Worm (Caenorhabditis elegans): ENCODE measurements around the gene nkat-1.

ce11 chrX:14134244-14134643, 5.7 kb downstream of the nkat-1 start, which contains the start of gene F28H6.8:
- TF ChIP-seq fkh-10 (GFP tag; optimal IDR thresholded peaks at IDR 0.05): no peak
- TF ChIP-seq tbx-2 (tag; optimal IDR thresholded peaks at IDR 0.05): no peak
- no peak for TF ChIP-seq ceh-30 (tag; optimal IDR thresholded peaks at IDR 0.05)
- no peak for TF ChIP-seq Y22D7AL.16 (tag; optimal IDR thresholded peaks at IDR 0.05)
- TF ChIP-seq ceh-19 (GFP tag; optimal IDR thresholded peaks at IDR 0.05): no peak
- no peak for TF ChIP-seq ttx-3 (tag; optimal IDR thresholded peaks at IDR 0.05)
- TF ChIP-seq elt-2 (tag; optimal IDR thresholded peaks at IDR 0.05): no peak
- TF ChIP-seq unc-55 (GFP tag; optimal IDR thresholded peaks at IDR 0.05): no peak
- no peak for TF ChIP-seq nhr-11 (tag; optimal IDR thresholded peaks at IDR 0.05)

Measured in whole organism, late embryonic.